1 fruit fly cellular context compared by ENCODE assay signal in the genomic region with DNA sequence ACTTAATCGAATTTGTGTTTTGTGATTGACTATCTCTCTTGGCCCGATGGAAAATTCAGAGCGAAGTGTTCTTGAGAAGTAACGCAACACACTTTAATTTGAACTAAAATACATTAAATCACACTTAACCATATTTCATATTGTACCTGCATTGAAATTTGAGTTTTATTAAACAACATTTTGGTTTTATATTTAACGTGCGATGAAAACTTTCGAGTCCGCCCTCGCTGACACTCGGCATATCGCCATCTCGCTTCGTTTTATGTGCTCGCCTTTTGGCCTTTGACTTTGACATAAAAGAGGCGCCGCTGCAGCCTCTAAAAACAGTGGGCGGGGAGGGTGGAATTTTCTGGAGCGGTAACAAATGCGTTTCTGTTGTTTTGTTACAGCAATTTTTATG.
TF ChIP-seq lines count a peak whose summit lies in the region.

No protein-coding gene starts in this region.

TF ChIP-seq in whole organism, embryonic, 481 proteins besides CTCF, POLR2A, EP300 and RAD21 (continued from another document and continues in another):
- 0 out of 2 replicates have a peak, but pooled peaks have one; percentile 22 for TF ChIP-seq wdn (GFP tag; IDR thresholded peaks at IDR 0.05; lab: Robert Waterston, UW)
- TF ChIP-seq slou (GFP tag; optimal IDR thresholded peaks at IDR 0.05; lab: Kevin White, UChicago): no peak
- TF ChIP-seq bigmax (GFP tag; optimal IDR thresholded peaks at IDR 0.05; lab: Kevin White, UChicago): no peak
- no peak for TF ChIP-seq Usf (GFP tag; optimal IDR thresholded peaks at IDR 0.05; lab: Kevin White, UChicago)
- no peak for TF ChIP-seq z (GFP tag; IDR thresholded peaks at IDR 0.05; lab: Robert Waterston, UW)
- TF ChIP-seq CG7987 (GFP tag; optimal IDR thresholded peaks at IDR 0.05; lab: Kevin White, UChicago): no peak
- peak; percentile 49; the same call in 1 of the 2 replicates for TF ChIP-seq CG4730 (GFP tag; IDR thresholded peaks at IDR 0.05; lab: Robert Waterston, UW)
- TF ChIP-seq Blimp-1 (GFP tag; optimal IDR thresholded peaks at IDR 0.05; lab: Kevin White, UChicago): peak; percentile 78
- no peak for TF ChIP-seq CG11696 (GFP tag; IDR thresholded peaks at IDR 0.05; lab: Robert Waterston, UW)
- TF ChIP-seq Eip74EF (GFP tag; optimal IDR thresholded peaks at IDR 0.05; lab: Kevin White, UChicago): peak in 1 of 2 experiments; percentile 36
- peak; percentile 63 for TF ChIP-seq NC2β (GFP tag; optimal IDR thresholded peaks at IDR 0.05; lab: Kevin White, UChicago)
- peak; percentile 16 for TF ChIP-seq Dad (GFP tag; optimal IDR thresholded peaks at IDR 0.05; lab: Kevin White, UChicago)
- peak; percentile 69 for TF ChIP-seq CG33557 (GFP tag; optimal IDR thresholded peaks at IDR 0.05; lab: Kevin White, UChicago)
- TF ChIP-seq stwl (tag; optimal IDR thresholded peaks at IDR 0.05; lab: Kevin White, UChicago): peak; percentile 16
- TF ChIP-seq tap (tag; optimal IDR thresholded peaks at IDR 0.05; lab: Kevin White, UChicago): peak; percentile 66
- peak; percentile 36 for TF ChIP-seq her (GFP tag; optimal IDR thresholded peaks at IDR 0.05; lab: Kevin White, UChicago)
- peak; percentile 53; the same call in 2 of the 3 replicates for TF ChIP-seq Mrtf (GFP tag; IDR thresholded peaks at IDR 0.05; lab: Robert Waterston, UW)
- peak; percentile 26 for TF ChIP-seq tx (GFP tag; optimal IDR thresholded peaks at IDR 0.05; lab: Kevin White, UChicago)
- TF ChIP-seq crol (GFP tag; IDR thresholded peaks at IDR 0.05; lab: Robert Waterston, UW): peak; percentile 17; the same call in 1 of the 2 replicates
- TF ChIP-seq CG18262 (tag; optimal IDR thresholded peaks at IDR 0.05; lab: Kevin White, UChicago): peak; percentile 76
- peak; percentile 60 for TF ChIP-seq esg (GFP tag; conservative IDR thresholded peaks at IDR 0.05; lab: Robert Waterston, UW)
- no peak for TF ChIP-seq CG34376 (GFP tag; optimal IDR thresholded peaks at IDR 0.05; lab: Kevin White, UChicago)
- no peak for TF ChIP-seq HmgD (GFP tag; optimal IDR thresholded peaks at IDR 0.05; lab: Kevin White, UChicago)
- TF ChIP-seq CG3838 (GFP tag; optimal IDR thresholded peaks at IDR 0.05; lab: Kevin White, UChicago): no peak
- TF ChIP-seq ci (GFP tag; IDR thresholded peaks at IDR 0.05; lab: Robert Waterston, UW): peak; percentile 84
- peak; percentile 42 for TF ChIP-seq Chrac-16 (GFP tag; optimal IDR thresholded peaks at IDR 0.05; lab: Kevin White, UChicago)
- TF ChIP-seq CG4404 (GFP tag; IDR thresholded peaks at IDR 0.05; lab: Robert Waterston, UW): peak; percentile 62
- peak; percentile 64 for TF ChIP-seq ssp (GFP tag; IDR thresholded peaks at IDR 0.05; lab: Robert Waterston, UW)
- TF ChIP-seq Stat92E (GFP tag; optimal IDR thresholded peaks at IDR 0.05; lab: Kevin White, UChicago): peak in 1 of 3 experiments; percentile 11
- TF ChIP-seq dan (GFP tag; IDR thresholded peaks at IDR 0.05; lab: Robert Waterston, UW): no peak
- 0 out of 3 replicates have a peak, but pooled peaks have one; percentile 26 for TF ChIP-seq Aef1 (GFP tag; IDR thresholded peaks at IDR 0.05; lab: Robert Waterston, UW)
- peak; percentile 23 for TF ChIP-seq CG12942 (GFP tag; optimal IDR thresholded peaks at IDR 0.05; lab: Kevin White, UChicago)
- no peak for TF ChIP-seq ac (GFP tag; optimal IDR thresholded peaks at IDR 0.05; lab: Kevin White, UChicago)
- no peak for TF ChIP-seq YL-1 (GFP tag; optimal IDR thresholded peaks at IDR 0.05; lab: Kevin White, UChicago)
- TF ChIP-seq Doc2 (GFP tag; IDR thresholded peaks at IDR 0.05; lab: Robert Waterston, UW): no peak
- TF ChIP-seq CG6765 (GFP tag; optimal IDR thresholded peaks at IDR 0.05; lab: Kevin White, UChicago): no peak
- TF ChIP-seq CG10959 (GFP tag; IDR thresholded peaks at IDR 0.05; lab: Robert Waterston, UW): peak; percentile 80
- peak; percentile 45 for TF ChIP-seq jumu (GFP tag; optimal IDR thresholded peaks at IDR 0.05; lab: Kevin White, UChicago)
- peak; percentile 48 for TF ChIP-seq CG5180 (GFP tag; optimal IDR thresholded peaks at IDR 0.05; lab: Kevin White, UChicago)
- TF ChIP-seq Adf1 (GFP tag; IDR thresholded peaks at IDR 0.05; lab: Robert Waterston, UW): no peak
- TF ChIP-seq Taf1 (GFP tag; IDR thresholded peaks at IDR 0.05; lab: Robert Waterston, UW): no peak
- peak; percentile 42 to 80 for TF ChIP-seq chif (GFP tag; optimal IDR thresholded peaks at IDR 0.05; lab: Kevin White, UChicago)
- TF ChIP-seq CG17186 (GFP tag; optimal IDR thresholded peaks at IDR 0.05; lab: Kevin White, UChicago): no peak
- TF ChIP-seq dimm (GFP tag; IDR thresholded peaks at IDR 0.05; lab: Robert Waterston, UW): peak; percentile 56; the same call in 1 of the 2 replicates
- no peak for TF ChIP-seq CG17612 (GFP tag; IDR thresholded peaks at IDR 0.05; lab: Robert Waterston, UW)
- TF ChIP-seq Ets97D (GFP tag; optimal IDR thresholded peaks at IDR 0.05; lab: Kevin White, UChicago): peak; percentile 34
- TF ChIP-seq tna (GFP tag; IDR thresholded peaks at IDR 0.05; lab: Robert Waterston, UW; ENCODE audit: partially characterized antibody): no peak
- peak; percentile 8; the same call in 1 of the 2 replicates for TF ChIP-seq dati (GFP tag; IDR thresholded peaks at IDR 0.05; lab: Robert Waterston, UW)
- no peak; the same call in 2 of the 3 replicates for TF ChIP-seq CG14050 (GFP tag; IDR thresholded peaks at IDR 0.05; lab: Robert Waterston, UW)
- peak; percentile 80 for TF ChIP-seq ara (GFP tag; IDR thresholded peaks at IDR 0.05; lab: Robert Waterston, UW)
- peak; percentile 48 for TF ChIP-seq Fer3 (tag; optimal IDR thresholded peaks at IDR 0.05; lab: Kevin White, UChicago)
- TF ChIP-seq lov (optimal IDR thresholded peaks at IDR 0.05; lab: Kevin White, UChicago): no peak
- 0 out of 3 replicates have a peak, but pooled peaks have one; percentile 56 for TF ChIP-seq lov (GFP tag; IDR thresholded peaks at IDR 0.05; lab: Robert Waterston, UW)
- peak; percentile 72 for TF ChIP-seq az2 (GFP tag; optimal IDR thresholded peaks at IDR 0.05; lab: Kevin White, UChicago)
- no peak for TF ChIP-seq prd (optimal IDR thresholded peaks at IDR 0.05; lab: Kevin White, UChicago)
- TF ChIP-seq prd (GFP tag; IDR thresholded peaks at IDR 0.05; lab: Robert Waterston, UW): peak; percentile 78
- TF ChIP-seq CG1233 (GFP tag; optimal IDR thresholded peaks at IDR 0.05; lab: Kevin White, UChicago): peak; percentile 54
- peak; percentile 32 for TF ChIP-seq Myb (GFP tag; optimal IDR thresholded peaks at IDR 0.05; lab: Kevin White, UChicago)
- peak; percentile 23 for TF ChIP-seq CG4282 (GFP tag; optimal IDR thresholded peaks at IDR 0.05; lab: Kevin White, UChicago)
- no peak for TF ChIP-seq Vsx1 (GFP tag; optimal IDR thresholded peaks at IDR 0.05; lab: Kevin White, UChicago)
- peak; percentile 69 for TF ChIP-seq ind (GFP tag; optimal IDR thresholded peaks at IDR 0.05; lab: Kevin White, UChicago)
- TF ChIP-seq pzg (GFP tag; optimal IDR thresholded peaks at IDR 0.05; lab: Kevin White, UChicago): no peak
- no peak for TF ChIP-seq GATAe (GFP tag; conservative IDR thresholded peaks at IDR 0.05; lab: Robert Waterston, UW)
- peak; percentile 32 for TF ChIP-seq CG9437 (GFP tag; optimal IDR thresholded peaks at IDR 0.05; lab: Kevin White, UChicago)
- TF ChIP-seq Spps (tag; optimal IDR thresholded peaks at IDR 0.05; lab: Kevin White, UChicago): peak; percentile 57
- TF ChIP-seq Ravus (GFP tag; IDR thresholded peaks at IDR 0.05; lab: Robert Waterston, UW): no peak
- TF ChIP-seq CG30403 (GFP tag; optimal IDR thresholded peaks at IDR 0.05; lab: Kevin White, UChicago): peak; percentile 69
- no peak for TF ChIP-seq CG10543 (GFP tag; optimal IDR thresholded peaks at IDR 0.05; lab: Kevin White, UChicago)
- TF ChIP-seq CG10366 (GFP tag; IDR thresholded peaks at IDR 0.05; lab: Robert Waterston, UW): peak; percentile 45; the same call in 1 of the 2 replicates
- TF ChIP-seq CG30431 (GFP tag; optimal IDR thresholded peaks at IDR 0.05; lab: Kevin White, UChicago): peak; percentile 58
- TF ChIP-seq dpn (GFP tag; optimal IDR thresholded peaks at IDR 0.05; lab: Kevin White, UChicago): peak; percentile 49 to 53
- no peak for TF ChIP-seq Sin3A (optimal IDR thresholded peaks at IDR 0.05; lab: Kevin White, UChicago)
- peak; percentile 43 for TF ChIP-seq CG7786 (GFP tag; optimal IDR thresholded peaks at IDR 0.05; lab: Kevin White, UChicago)
- TF ChIP-seq CG15514 (GFP tag; optimal IDR thresholded peaks at IDR 0.05; lab: Kevin White, UChicago): no peak
- no peak for TF ChIP-seq mirr (GFP tag; optimal IDR thresholded peaks at IDR 0.05; lab: Kevin White, UChicago)
- TF ChIP-seq CG10565 (GFP tag; optimal IDR thresholded peaks at IDR 0.05; lab: Kevin White, UChicago): no peak
- TF ChIP-seq CG11560 (tag; IDR thresholded peaks at IDR 0.05; lab: Robert Waterston, UW): 0 out of 3 replicates have a peak, but pooled peaks have one; percentile 16
- TF ChIP-seq sisA (GFP tag; IDR thresholded peaks at IDR 0.05; lab: Robert Waterston, UW): peak; percentile 73
- peak; percentile 69; the same call in 2 of the 3 replicates for TF ChIP-seq CG7357 (GFP tag; IDR thresholded peaks at IDR 0.05; lab: Robert Waterston, UW)
- no peak for TF ChIP-seq pan (optimal IDR thresholded peaks at IDR 0.05; lab: Kevin White, UChicago)
- peak in 1 of 2 experiments; percentile 69 for TF ChIP-seq pan (GFP tag; optimal IDR thresholded peaks at IDR 0.05 in 1 of 2, IDR thresholded peaks at IDR 0.05 in 1 of 2)
- no peak for TF ChIP-seq CG8281 (tag; optimal IDR thresholded peaks at IDR 0.05; lab: Kevin White, UChicago)
- TF ChIP-seq CkIIα-i1 (GFP tag; IDR thresholded peaks at IDR 0.05; lab: Robert Waterston, UW): no peak
- peak; percentile 51 for TF ChIP-seq CG15269 (tag; optimal IDR thresholded peaks at IDR 0.05; lab: Kevin White, UChicago)
- peak; percentile 53 for TF ChIP-seq en (GFP tag; optimal IDR thresholded peaks at IDR 0.05; lab: Kevin White, UChicago)
- TF ChIP-seq ase (GFP tag; IDR thresholded peaks at IDR 0.05; lab: Robert Waterston, UW): no peak
- TF ChIP-seq CG12744 (GFP tag; optimal IDR thresholded peaks at IDR 0.05; lab: Kevin White, UChicago): no peak
- TF ChIP-seq zen (tag; optimal IDR thresholded peaks at IDR 0.05; lab: Kevin White, UChicago): peak; percentile 71
- TF ChIP-seq fd64A (GFP tag; optimal IDR thresholded peaks at IDR 0.05; lab: Kevin White, UChicago): peak; percentile 48
- TF ChIP-seq CG2129 (GFP tag; IDR thresholded peaks at IDR 0.05; lab: Robert Waterston, UW; ENCODE audit: partially characterized antibody): no peak
- TF ChIP-seq CG2875 (GFP tag; optimal IDR thresholded peaks at IDR 0.05; lab: Kevin White, UChicago): peak; percentile 45
- peak; percentile 21 for TF ChIP-seq eyg (GFP tag; optimal IDR thresholded peaks at IDR 0.05; lab: Kevin White, UChicago)
- TF ChIP-seq CG11093 (GFP tag; IDR thresholded peaks at IDR 0.05; lab: Robert Waterston, UW): no peak; the same call in 2 of the 3 replicates
- peak; percentile 84 for TF ChIP-seq vvl (GFP tag; IDR thresholded peaks at IDR 0.05; lab: Robert Waterston, UW)
- TF ChIP-seq usp (GFP tag; optimal IDR thresholded peaks at IDR 0.05; lab: Kevin White, UChicago): no peak
- TF ChIP-seq CG8388 (GFP tag; optimal IDR thresholded peaks at IDR 0.05; lab: Kevin White, UChicago): peak; percentile 64
- no peak for TF ChIP-seq hbn (GFP tag; IDR thresholded peaks at IDR 0.05; lab: Robert Waterston, UW; ENCODE audit: partially characterized antibody)
- peak in 1 of 2 experiments; percentile 60 for TF ChIP-seq Hr51 (GFP tag; optimal IDR thresholded peaks at IDR 0.05; lab: Kevin White, UChicago)
- peak; percentile 82 for TF ChIP-seq CG7839 (tag; optimal IDR thresholded peaks at IDR 0.05; lab: Kevin White, UChicago)
- 0 out of 2 replicates have a peak, but pooled peaks have one; percentile 37 for TF ChIP-seq CG8765 (GFP tag; IDR thresholded peaks at IDR 0.05; lab: Robert Waterston, UW)
- TF ChIP-seq sob (GFP tag; IDR thresholded peaks at IDR 0.05; lab: Robert Waterston, UW): peak; percentile 55; the same call in 1 of the 2 replicates
- no peak for TF ChIP-seq NK7.1 (GFP tag; optimal IDR thresholded peaks at IDR 0.05; lab: Kevin White, UChicago)
- 0 out of 2 replicates have a peak, but pooled peaks have one; percentile 23 for TF ChIP-seq CG43689 (GFP tag; IDR thresholded peaks at IDR 0.05; lab: Robert Waterston, UW)
- TF ChIP-seq Mad (GFP tag; optimal IDR thresholded peaks at IDR 0.05; lab: Kevin White, UChicago): no peak
- no peak for TF ChIP-seq Hey (tag; optimal IDR thresholded peaks at IDR 0.05; lab: Kevin White, UChicago)
- TF ChIP-seq CG11504 (tag; optimal IDR thresholded peaks at IDR 0.05; lab: Kevin White, UChicago): peak; percentile 79
- peak; percentile 67 for TF ChIP-seq grau (tag; optimal IDR thresholded peaks at IDR 0.05; lab: Kevin White, UChicago)
- no peak for TF ChIP-seq sima (GFP tag; optimal IDR thresholded peaks at IDR 0.05; lab: Kevin White, UChicago)
- TF ChIP-seq klu (GFP tag; IDR thresholded peaks at IDR 0.05; lab: Robert Waterston, UW): no peak
- TF ChIP-seq croc (GFP tag; conservative IDR thresholded peaks at IDR 0.05; lab: Robert Waterston, UW): peak; percentile 57; the same call in 2 of the 3 replicates
- TF ChIP-seq Hr3 (GFP tag; optimal IDR thresholded peaks at IDR 0.05; lab: Kevin White, UChicago): peak; percentile 44
- peak; percentile 58 for TF ChIP-seq CG15696 (tag; optimal IDR thresholded peaks at IDR 0.05; lab: Kevin White, UChicago)
- TF ChIP-seq CG4854 (GFP tag; optimal IDR thresholded peaks at IDR 0.05; lab: Kevin White, UChicago): no peak
- TF ChIP-seq lmd (GFP tag; IDR thresholded peaks at IDR 0.05; lab: Robert Waterston, UW): peak; percentile 75
- peak; percentile 46 for TF ChIP-seq CG17385 (GFP tag; optimal IDR thresholded peaks at IDR 0.05; lab: Kevin White, UChicago)
- TF ChIP-seq Fer1 (GFP tag; optimal IDR thresholded peaks at IDR 0.05; lab: Kevin White, UChicago): peak; percentile 42
- TF ChIP-seq pb (GFP tag; optimal IDR thresholded peaks at IDR 0.05; lab: Kevin White, UChicago): peak; percentile 28
- TF ChIP-seq Atf6 (GFP tag; IDR thresholded peaks at IDR 0.05; lab: Robert Waterston, UW): peak; percentile 47
- peak; percentile 44 for TF ChIP-seq CG1529 (GFP tag; optimal IDR thresholded peaks at IDR 0.05; lab: Kevin White, UChicago)
- TF ChIP-seq fd102C (GFP tag; optimal IDR thresholded peaks at IDR 0.05; lab: Kevin White, UChicago): no peak
- no peak for TF ChIP-seq inv (GFP tag; IDR thresholded peaks at IDR 0.05; lab: Robert Waterston, UW; ENCODE audit: partially characterized antibody)
- TF ChIP-seq BtbVII (GFP tag; optimal IDR thresholded peaks at IDR 0.05; lab: Kevin White, UChicago): peak; percentile 5
- peak; percentile 20 for TF ChIP-seq CG10274 (GFP tag; optimal IDR thresholded peaks at IDR 0.05; lab: Kevin White, UChicago)
- peak; percentile 33 for TF ChIP-seq CG10147 (GFP tag; optimal IDR thresholded peaks at IDR 0.05; lab: Kevin White, UChicago)
- TF ChIP-seq CG32767 (GFP tag; IDR thresholded peaks at IDR 0.05; lab: Robert Waterston, UW): peak; percentile 62
